Fruit fly (Drosophila melanogaster) whole organism: ENCODE results near the gene CG1943.

Experiments used
- CG8478 ChIP-seq: fragments of >200 bp; optimal IDR thresholded peaks from 2 replicates; lab custom pipeline; 2018; ENCODE audit warnings: inconsistent platforms
- Dll ChIP-seq: fragments of >200 bp; optimal IDR thresholded peaks from 2 replicates; lab custom pipeline; 2017
- EcR ChIP-seq, 2 experiments: fragments of >200 bp; optimal IDR thresholded peaks; 2 replicates each; lab custom pipeline; 2017; ENCODE audit warnings: missing biosample characterization in 2 of 2, missing genetic modification characterization in 2 of 2, missing genetic modification reagents in 2 of 2
- pan ChIP-seq: fragments of >200 bp; optimal IDR thresholded peaks from 2 replicates; lab custom pipeline; 2017
- psq ChIP-seq: fragments of >200 bp; optimal IDR thresholded peaks from 2 replicates; lab custom pipeline; 2017
- usp ChIP-seq: fragments of >200 bp; optimal IDR thresholded peaks from 2 replicates; lab custom pipeline; 2017; ENCODE audit warnings: missing biosample characterization, missing genetic modification characterization, mixed read lengths

CG1943 gene

DNA sequence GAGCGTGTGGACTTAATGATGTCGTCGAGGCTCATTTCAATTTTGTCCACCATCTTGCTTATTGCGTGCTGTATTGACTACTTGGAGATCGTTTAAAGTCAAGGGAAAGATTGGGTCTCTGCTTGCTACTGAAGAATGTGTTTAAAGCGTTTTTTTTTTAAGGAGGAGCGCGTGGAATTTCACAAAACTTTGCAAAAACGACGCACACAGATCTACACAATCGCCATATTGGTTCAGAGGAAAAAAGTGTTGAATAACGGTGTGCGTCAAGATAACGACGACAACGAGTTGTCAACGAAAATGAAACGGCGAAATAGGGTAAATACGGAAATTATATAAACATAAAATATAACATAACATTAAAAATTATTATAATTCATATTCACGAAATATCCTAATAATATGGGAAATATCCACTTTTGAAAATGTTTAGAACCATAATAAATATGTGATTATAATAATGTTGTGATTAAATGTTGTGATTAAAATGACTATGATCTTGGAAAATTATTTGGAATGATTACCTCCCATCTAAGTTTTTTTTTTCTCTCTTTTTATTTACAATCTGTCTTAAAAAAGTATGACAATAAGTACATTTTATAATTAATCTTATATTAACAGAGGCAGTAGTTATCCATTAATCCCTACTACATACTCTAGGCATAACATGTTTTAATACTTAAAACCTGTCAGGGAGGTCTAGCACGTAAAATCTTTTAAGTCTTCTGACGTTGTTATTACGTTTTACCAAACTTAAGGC is 5.7 kb downstream of the CG1943 start, which contains the start of gene Ref1:
Ref1 (minus strand) TSS at position 231 of the 760 bp plus-strand sequence.
- TF ChIP-seq EcR (GFP tag; optimal IDR thresholded peaks at IDR 0.05; lab: Kevin White, UChicago) (no peak), pan (lab: Kevin White, UChicago) (no peak), psq (lab: Kevin White, UChicago) (no peak)

DNA sequence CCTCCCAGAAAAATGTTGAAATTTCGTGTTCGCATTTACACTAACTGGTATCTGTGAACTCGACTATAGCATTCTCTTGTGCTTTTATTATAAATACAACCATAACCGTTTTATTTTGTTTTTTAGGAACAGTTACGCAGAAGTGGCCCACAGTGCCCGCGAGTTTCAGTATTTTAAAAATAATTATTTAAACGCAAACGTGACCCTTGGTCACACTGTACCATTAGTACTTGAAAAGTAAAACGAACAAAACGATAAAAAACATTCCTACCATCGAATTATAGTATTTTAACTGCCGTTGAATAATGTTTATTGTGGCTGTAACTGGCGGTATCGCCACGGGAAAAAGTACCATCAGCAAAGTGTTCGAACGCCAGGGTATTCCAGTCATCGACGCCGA is 7.3 kb downstream of the CG1943 start, which contains the start of gene Dpck:
Dpck (plus strand) TSS at position 211 of the 400 bp plus-strand sequence.
- TF ChIP-seq CG8478 (lab: Kevin White, UChicago) (no peak), pan (lab: Kevin White, UChicago) (no peak), usp (GFP tag; lab: Kevin White, UChicago) (no peak), psq (lab: Kevin White, UChicago) (no peak), EcR (GFP tag; optimal IDR thresholded peaks at IDR 0.05; lab: Kevin White, UChicago) (no peak), Dll (no peak)

DNA sequence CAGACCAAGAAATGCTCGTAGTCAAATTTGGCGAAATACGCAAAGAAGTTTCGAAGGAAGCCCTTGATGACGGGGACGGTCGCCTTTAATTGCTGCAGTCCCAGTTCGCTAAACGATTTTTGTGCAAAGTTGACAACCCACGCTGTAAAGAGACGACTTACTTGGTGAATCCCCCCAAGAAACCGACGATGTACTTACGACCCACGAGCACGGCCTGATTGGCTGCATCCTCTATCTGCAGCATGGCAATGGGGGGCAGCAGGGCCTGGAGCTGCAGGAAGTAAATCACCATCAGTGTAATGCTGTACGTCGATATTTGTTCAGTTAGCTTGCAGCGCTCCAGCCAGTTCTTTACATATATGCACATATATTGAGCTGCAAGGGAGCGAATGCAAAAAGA is 9.1 kb downstream of the CG1943 start:
- TF ChIP-seq Dll: no peak
- TF ChIP-seq usp (GFP tag; lab: Kevin White, UChicago): no peak
- no peak for TF ChIP-seq CG8478 (lab: Kevin White, UChicago)
- no peak for TF ChIP-seq EcR (GFP tag; optimal IDR thresholded peaks at IDR 0.05; lab: Kevin White, UChicago)
- TF ChIP-seq pan (lab: Kevin White, UChicago): no peak
- TF ChIP-seq psq (lab: Kevin White, UChicago): no peak

- TF ChIP-seq Dll (no peak), psq (lab: Kevin White, UChicago) (no peak), pan (lab: Kevin White, UChicago) (no peak), usp (GFP tag; lab: Kevin White, UChicago) (no peak), EcR (GFP tag; optimal IDR thresholded peaks at IDR 0.05; lab: Kevin White, UChicago) (no peak), CG8478 (lab: Kevin White, UChicago) (no peak)
Measured at dm6 chr3R:7085455-7085854, 10.8 kb downstream of the CG1943 start.

dm6 chr3R:7085983-7086376 is 11.3 kb downstream of the CG1943 start, which contains the start of gene Tailor:
TSS of gene Tailor (minus strand) at chr3R:7086083.
- no peak for TF ChIP-seq pan (lab: Kevin White, UChicago)
- TF ChIP-seq Dll: no peak
- TF ChIP-seq CG8478 (lab: Kevin White, UChicago): no peak
- TF ChIP-seq psq (lab: Kevin White, UChicago): no peak
- no peak for TF ChIP-seq usp (GFP tag; lab: Kevin White, UChicago)
- TF ChIP-seq EcR (GFP tag; optimal IDR thresholded peaks at IDR 0.05; lab: Kevin White, UChicago): no peak

DNA sequence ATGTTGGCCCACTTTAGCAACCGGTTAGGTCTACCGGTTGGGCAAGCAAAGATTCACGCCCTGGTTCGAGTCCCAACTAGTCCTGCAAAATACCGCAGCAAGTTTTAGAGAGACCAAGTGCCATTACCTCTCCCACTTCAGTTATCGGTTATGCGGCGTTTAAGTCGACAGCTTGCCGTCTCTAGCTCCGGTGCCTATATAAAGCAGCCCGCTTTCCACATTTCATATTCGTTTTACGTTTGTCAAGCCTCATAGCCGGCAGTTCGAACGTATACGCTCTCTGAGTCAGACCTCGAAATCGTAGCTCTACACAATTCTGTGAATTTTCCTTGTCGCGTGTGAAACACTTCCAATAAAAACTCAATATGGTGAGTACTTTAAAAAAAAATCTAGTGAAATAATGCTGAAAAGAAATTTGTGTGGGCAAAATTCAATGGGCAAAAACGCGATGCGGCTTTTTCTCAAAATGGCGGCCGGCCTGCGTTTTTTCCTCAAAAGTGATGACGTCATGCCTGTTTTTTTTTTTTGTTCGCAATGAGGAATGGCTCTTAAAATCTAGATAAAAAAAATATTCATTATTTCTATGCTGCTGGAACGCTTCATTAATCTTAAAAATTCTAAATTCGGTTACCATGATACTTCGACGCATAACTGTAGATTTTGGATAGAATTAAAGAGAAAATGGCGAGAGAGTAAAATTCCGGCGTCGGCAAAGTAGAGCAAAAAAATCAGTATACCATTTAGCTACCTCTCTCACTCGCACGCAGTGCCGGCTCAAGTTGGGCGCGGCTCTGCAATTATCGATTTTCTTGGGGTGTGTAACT is 11.9 kb downstream of the CG1943 start, which contains the start of gene alphaTub84B:
alphaTub84B (plus strand) TSS at position 223 of the 824 bp plus-strand sequence.
- TF ChIP-seq usp (GFP tag; lab: Kevin White, UChicago): no peak
- TF ChIP-seq pan (lab: Kevin White, UChicago): no peak
- no peak for TF ChIP-seq Dll
- TF ChIP-seq EcR (GFP tag; optimal IDR thresholded peaks at IDR 0.05; lab: Kevin White, UChicago): no peak

DNA sequence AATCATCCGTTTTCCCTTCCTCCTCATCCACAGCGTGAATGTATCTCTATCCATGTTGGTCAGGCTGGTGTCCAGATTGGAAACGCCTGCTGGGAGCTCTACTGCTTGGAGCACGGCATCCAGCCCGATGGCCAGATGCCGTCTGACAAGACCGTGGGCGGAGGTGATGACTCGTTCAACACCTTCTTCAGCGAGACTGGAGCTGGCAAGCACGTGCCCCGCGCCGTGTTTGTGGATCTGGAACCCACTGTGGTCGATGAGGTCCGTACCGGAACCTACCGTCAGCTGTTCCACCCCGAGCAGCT is 12.5 kb downstream of the CG1943 start:
- TF ChIP-seq Dll (no peak), psq (lab: Kevin White, UChicago) (no peak), CG8478 (lab: Kevin White, UChicago) (no peak), EcR (GFP tag; optimal IDR thresholded peaks at IDR 0.05; lab: Kevin White, UChicago) (no peak), pan (lab: Kevin White, UChicago) (no peak), usp (GFP tag; lab: Kevin White, UChicago) (no peak)

- TF ChIP-seq EcR (GFP tag; optimal IDR thresholded peaks at IDR 0.05; lab: Kevin White, UChicago) (no peak), pan (lab: Kevin White, UChicago) (no peak), Dll (no peak), CG8478 (lab: Kevin White, UChicago) (no peak), psq (lab: Kevin White, UChicago) (no peak), usp (GFP tag; lab: Kevin White, UChicago) (no peak)
Measured at dm6 chr3R:7087904-7088303, 13.2 kb downstream of the CG1943 start.

DNA sequence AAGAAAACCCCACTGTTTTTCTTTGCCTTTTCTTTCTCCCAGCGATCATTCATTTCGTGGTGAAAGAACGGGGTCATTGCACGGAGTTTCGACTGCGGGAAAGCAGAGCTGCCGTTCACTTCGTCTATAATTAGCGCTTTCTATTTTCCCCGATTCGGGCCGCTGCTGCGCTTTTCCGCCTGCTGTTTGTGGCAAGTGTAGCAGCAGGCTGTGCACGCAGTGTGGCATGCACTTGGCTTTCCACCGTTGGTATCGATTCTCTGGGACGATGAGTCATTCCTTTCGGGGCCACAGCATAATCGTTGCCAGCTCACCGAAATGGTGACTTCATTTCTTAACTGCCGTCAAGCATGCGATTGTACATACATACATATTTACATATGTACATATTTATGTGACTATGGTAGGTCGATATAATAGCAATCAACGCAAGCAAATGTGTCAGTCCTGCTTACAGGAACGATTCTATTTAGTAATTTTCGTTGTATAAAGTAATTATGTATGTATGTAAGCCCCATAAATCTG is 14.2 kb downstream of the CG1943 start:
- TF ChIP-seq usp (GFP tag; lab: Kevin White, UChicago) (no peak), pan (lab: Kevin White, UChicago) (no peak), Dll (no peak), CG8478 (lab: Kevin White, UChicago) (no peak), EcR (GFP tag; optimal IDR thresholded peaks at IDR 0.05; lab: Kevin White, UChicago) (no peak)

DNA sequence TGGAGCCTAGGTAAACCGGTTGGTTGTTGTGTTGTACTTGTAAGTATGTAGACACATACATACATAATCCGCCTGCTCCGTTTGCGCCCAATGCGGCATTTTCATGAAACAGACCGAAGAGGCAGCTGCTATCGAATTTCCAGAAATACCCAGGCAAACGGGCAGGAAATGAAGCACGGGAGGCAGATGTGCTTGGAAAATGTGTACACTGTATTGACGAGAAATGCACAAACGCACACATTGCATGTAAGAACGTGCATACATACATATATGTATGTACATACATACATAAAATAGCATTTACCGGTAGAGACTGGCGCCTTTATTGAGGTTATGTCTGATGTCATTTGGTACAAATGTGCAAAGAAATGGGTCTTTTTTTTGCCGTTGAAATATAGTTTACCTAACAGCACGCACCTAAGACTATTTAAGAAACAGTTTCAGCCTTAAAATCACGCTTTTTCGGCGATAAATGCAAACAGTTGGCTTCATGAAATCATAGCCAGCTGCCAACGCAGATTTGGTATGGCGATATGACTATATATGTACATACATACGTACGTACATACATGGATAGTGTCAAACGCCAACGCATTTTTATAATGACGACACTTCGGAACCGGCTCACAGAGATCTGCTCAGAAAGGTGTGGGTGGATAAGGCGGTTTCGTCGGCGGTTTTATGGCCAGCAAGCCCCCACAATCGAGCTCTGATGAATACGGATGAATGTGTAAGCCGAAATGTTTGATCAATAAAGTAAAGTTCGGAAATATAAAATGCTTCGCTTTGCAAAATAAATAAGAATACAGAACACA is 15.1 kb downstream of the CG1943 start:
- TF ChIP-seq usp (GFP tag; lab: Kevin White, UChicago): no peak
- no peak for TF ChIP-seq pan (lab: Kevin White, UChicago)
- TF ChIP-seq Dll: no peak
- no peak for TF ChIP-seq EcR (GFP tag; optimal IDR thresholded peaks at IDR 0.05; lab: Kevin White, UChicago)
- TF ChIP-seq CG8478 (lab: Kevin White, UChicago): no peak
- TF ChIP-seq psq (lab: Kevin White, UChicago): no peak
